Fruit fly (Drosophila melanogaster): ENCODE data around the gene jigr1.

dm6 chr3R:25613366-25613765 is 24.3 kb upstream of the jigr1 start, which contains the start of gene CG5079:
- no peak for TF ChIP-seq HLH106 (tag; optimal IDR thresholded peaks at IDR 0.05)
- TF ChIP-seq OdsH (GFP tag; optimal IDR thresholded peaks at IDR 0.05) = no peak
- TF ChIP-seq Abd-B (GFP tag; optimal IDR thresholded peaks at IDR 0.05) = no peak
- TF ChIP-seq usp (GFP tag; optimal IDR thresholded peaks at IDR 0.05) = no peak
- TF ChIP-seq woc (GFP tag; optimal IDR thresholded peaks at IDR 0.05) = no peak
- TF ChIP-seq dmrt93B (GFP tag; optimal IDR thresholded peaks at IDR 0.05) = no peak
- TF ChIP-seq h (GFP tag; optimal IDR thresholded peaks at IDR 0.05) = no peak
- no peak for TF ChIP-seq CG9705 (GFP tag; optimal IDR thresholded peaks at IDR 0.05)
